Fruit fly (Drosophila melanogaster) whole organism: Measurements from ENCODE around the gene Cnep1r2.

Source experiments
- CG8478 ChIP-seq: fragments of >200 bp; optimal IDR thresholded peaks from 2 replicates; lab custom pipeline; 2018; ENCODE audit warnings: inconsistent platforms
- Dll ChIP-seq: fragments of >200 bp; optimal IDR thresholded peaks from 2 replicates; lab custom pipeline; 2017
- EcR ChIP-seq, 2 experiments: fragments of >200 bp; optimal IDR thresholded peaks; 2 replicates each; lab custom pipeline; 2017; ENCODE audit warnings: missing biosample characterization in 2 of 2, missing genetic modification characterization in 2 of 2, missing genetic modification reagents in 2 of 2
- pan ChIP-seq: fragments of >200 bp; optimal IDR thresholded peaks from 2 replicates; lab custom pipeline; 2017
- psq ChIP-seq: fragments of >200 bp; optimal IDR thresholded peaks from 2 replicates; lab custom pipeline; 2017
- usp ChIP-seq: fragments of >200 bp; optimal IDR thresholded peaks from 2 replicates; lab custom pipeline; 2017; ENCODE audit warnings: missing biosample characterization, missing genetic modification characterization, mixed read lengths

Gene Cnep1r2

dm6 chr3L:10675635-10676393 lies 37.9 kb downstream of the Cnep1r2 start:
- no peak for TF ChIP-seq pan (lab: Kevin White, UChicago)
- TF ChIP-seq EcR (GFP tag; optimal IDR thresholded peaks at IDR 0.05; lab: Kevin White, UChicago): no peak
- TF ChIP-seq Dll: no peak
- TF ChIP-seq CG8478 (lab: Kevin White, UChicago): no peak
- no peak for TF ChIP-seq usp
- TF ChIP-seq psq (lab: Kevin White, UChicago): no peak

- TF ChIP-seq CG8478 (lab: Kevin White, UChicago) (no peak), usp (no peak), psq (lab: Kevin White, UChicago) (no peak), pan (lab: Kevin White, UChicago) (no peak), EcR (GFP tag; optimal IDR thresholded peaks at IDR 0.05; lab: Kevin White, UChicago) (no peak), Dll (no peak)
Observed at dm6 chr3L:10677816-10678215, 39.9 kb downstream of the Cnep1r2 start.

dm6 chr3L:10678545-10679067 lies 40.7 kb downstream of the Cnep1r2 start:
- TF ChIP-seq EcR (GFP tag; optimal IDR thresholded peaks at IDR 0.05; lab: Kevin White, UChicago) (no peak), pan (lab: Kevin White, UChicago) (no peak), Dll (no peak), CG8478 (lab: Kevin White, UChicago) (no peak), usp (no peak), psq (lab: Kevin White, UChicago) (no peak)

dm6 chr3L:10679711-10680154 lies 41.8 kb downstream of the Cnep1r2 start:
- TF ChIP-seq EcR (GFP tag; optimal IDR thresholded peaks at IDR 0.05; lab: Kevin White, UChicago) (no peak), usp (no peak), pan (lab: Kevin White, UChicago) (no peak), CG8478 (lab: Kevin White, UChicago) (no peak), psq (lab: Kevin White, UChicago) (no peak), Dll (no peak)

- no peak for TF ChIP-seq psq (lab: Kevin White, UChicago)
- no peak for TF ChIP-seq CG8478 (lab: Kevin White, UChicago)
- no peak for TF ChIP-seq EcR (GFP tag; optimal IDR thresholded peaks at IDR 0.05; lab: Kevin White, UChicago)
- TF ChIP-seq Dll: no peak
- TF ChIP-seq usp: no peak
- TF ChIP-seq pan (lab: Kevin White, UChicago): no peak
Observed at dm6 chr3L:10680177-10680576, 42.2 kb downstream of the Cnep1r2 start.

dm6 chr3L:10680728-10681306 lies 42.9 kb downstream of the Cnep1r2 start:
- no peak for TF ChIP-seq pan (lab: Kevin White, UChicago)
- no peak for TF ChIP-seq Dll
- no peak for TF ChIP-seq EcR (GFP tag; optimal IDR thresholded peaks at IDR 0.05; lab: Kevin White, UChicago)
- no peak for TF ChIP-seq usp
- no peak for TF ChIP-seq CG8478 (lab: Kevin White, UChicago)
- TF ChIP-seq psq (lab: Kevin White, UChicago): no peak

dm6 chr3L:10681814-10682213 lies 43.9 kb downstream of the Cnep1r2 start:
- TF ChIP-seq CG8478 (lab: Kevin White, UChicago) (peak; percentile 17), EcR (GFP tag; optimal IDR thresholded peaks at IDR 0.05; lab: Kevin White, UChicago) (no peak), psq (lab: Kevin White, UChicago) (no peak), pan (lab: Kevin White, UChicago) (no peak), Dll (peak; percentile 99), usp (no peak)

dm6 chr3L:10682725-10683367 lies 44.9 kb downstream of the Cnep1r2 start:
- TF ChIP-seq pan (lab: Kevin White, UChicago) (no peak), CG8478 (lab: Kevin White, UChicago) (no peak), psq (lab: Kevin White, UChicago) (no peak), Dll (no peak), EcR (GFP tag; optimal IDR thresholded peaks at IDR 0.05; lab: Kevin White, UChicago) (no peak), usp (no peak)

- TF ChIP-seq usp (no peak), psq (lab: Kevin White, UChicago) (no peak), pan (lab: Kevin White, UChicago) (no peak), Dll (no peak), CG8478 (lab: Kevin White, UChicago) (no peak), EcR (GFP tag; optimal IDR thresholded peaks at IDR 0.05; lab: Kevin White, UChicago) (no peak)
Observed at dm6 chr3L:10683899-10684340, 46.0 kb downstream of the Cnep1r2 start.

- TF ChIP-seq psq (lab: Kevin White, UChicago): no peak
- no peak for TF ChIP-seq EcR (GFP tag; optimal IDR thresholded peaks at IDR 0.05; lab: Kevin White, UChicago)
- TF ChIP-seq CG8478 (lab: Kevin White, UChicago): no peak
- no peak for TF ChIP-seq usp
- no peak for TF ChIP-seq pan (lab: Kevin White, UChicago)
- no peak for TF ChIP-seq Dll
Observed at dm6 chr3L:10684492-10684891, 46.5 kb downstream of the Cnep1r2 start.

- no peak for TF ChIP-seq Dll
- no peak for TF ChIP-seq usp
- no peak for TF ChIP-seq EcR (GFP tag; optimal IDR thresholded peaks at IDR 0.05; lab: Kevin White, UChicago)
- no peak for TF ChIP-seq pan (lab: Kevin White, UChicago)
- no peak for TF ChIP-seq CG8478 (lab: Kevin White, UChicago)
- TF ChIP-seq psq (lab: Kevin White, UChicago): no peak
Observed at dm6 chr3L:10686625-10687024, 48.7 kb downstream of the Cnep1r2 start.
